Worm (Caenorhabditis elegans): ENCODE measurements around the gene ltd-1.

The ltd-1 gene

DNA sequence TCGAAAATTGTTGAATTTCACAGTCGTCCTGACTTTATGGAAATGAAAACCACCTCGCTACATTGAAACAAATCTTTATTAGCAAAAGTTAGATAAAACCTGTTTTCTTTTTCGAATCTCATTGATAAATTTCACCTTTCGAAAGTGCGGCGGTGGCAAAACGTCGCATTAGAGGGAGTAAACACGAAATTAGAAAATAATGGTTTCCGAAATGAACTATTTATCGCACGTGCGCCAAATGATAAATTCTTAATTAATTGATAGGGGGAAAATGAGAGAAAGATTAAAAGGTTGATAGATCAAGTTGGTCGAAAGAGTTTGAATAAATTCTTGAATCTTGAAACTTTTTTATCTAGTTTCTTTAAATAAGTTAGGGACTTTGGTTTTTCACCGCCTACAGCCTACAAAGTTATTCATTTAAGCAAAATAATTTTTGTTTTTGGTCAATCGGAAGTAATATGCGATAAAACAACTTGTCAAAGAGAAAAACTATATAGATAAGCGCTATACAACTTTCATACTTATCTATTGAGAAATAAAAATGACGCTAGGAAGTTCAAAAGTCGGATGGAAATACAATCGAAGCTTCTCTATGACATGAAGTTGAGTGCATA is 21.4 kb downstream of the ltd-1 start:
- TF ChIP-seq unc-62 (GFP tag; optimal IDR thresholded peaks at IDR 0.05), result no peak

ce11 chrII:8065985-8066384 is 26.6 kb downstream of the ltd-1 start, which contains the start of gene pdha-1:
pdha-1 (plus strand) TSS chrII:8066285.
- TF ChIP-seq unc-62 (GFP tag; optimal IDR thresholded peaks at IDR 0.05), result no peak

- TF ChIP-seq unc-62 (GFP tag; optimal IDR thresholded peaks at IDR 0.05), result no peak
Observed at ce11 chrII:8062334-8062791, 30.2 kb downstream of the ltd-1 start, which contains the start of gene ufd-2. ufd-2 (plus strand) TSS chrII:8062741.

DNA sequence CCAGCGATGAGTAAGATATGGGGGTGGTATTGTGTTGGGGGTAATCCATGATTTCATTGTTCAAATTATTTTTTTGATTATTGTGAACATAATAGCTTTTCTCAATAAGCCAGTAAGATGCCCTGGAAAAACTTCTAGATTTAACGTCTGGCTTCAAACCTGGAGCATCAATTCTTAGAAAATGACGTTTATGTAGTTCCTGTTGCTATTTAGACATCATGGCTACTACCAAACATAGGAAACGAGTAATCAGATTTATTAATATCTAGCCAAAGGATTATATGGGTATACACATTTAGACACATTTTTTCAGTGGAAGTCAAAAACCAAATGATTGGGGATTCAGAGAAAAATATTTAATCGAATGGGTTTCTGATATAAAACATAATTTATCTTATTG is 33.0 kb downstream of the ltd-1 start:
- TF ChIP-seq unc-62 (GFP tag; optimal IDR thresholded peaks at IDR 0.05), result no peak

- no peak for TF ChIP-seq unc-62 (GFP tag; optimal IDR thresholded peaks at IDR 0.05)
Observed at ce11 chrII:8058769-8059168, 33.8 kb downstream of the ltd-1 start, which contains the start of gene T05H10.8. T05H10.8 (plus strand) TSS chrII:8059069.

DNA sequence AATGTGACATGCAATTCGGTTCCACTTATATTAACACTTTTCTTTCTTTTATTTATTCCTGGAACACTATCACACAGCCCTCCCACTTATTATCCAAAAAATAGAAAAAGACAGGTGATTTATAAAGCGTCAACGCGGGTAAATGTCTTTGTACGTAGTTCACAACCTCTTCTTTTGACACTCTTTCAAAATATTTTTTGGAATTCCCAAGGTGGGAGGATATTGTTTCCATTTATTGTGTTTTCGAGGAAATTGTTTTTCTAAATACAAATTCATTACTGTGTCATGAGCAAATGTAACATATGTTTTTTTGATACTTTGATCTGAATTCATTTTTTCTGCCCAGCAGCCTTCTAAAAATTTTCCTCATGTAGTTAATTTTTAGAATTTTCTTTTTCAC is 34.6 kb downstream of the ltd-1 start:
- TF ChIP-seq unc-62 (GFP tag; optimal IDR thresholded peaks at IDR 0.05), result no peak

ce11 chrII:8052850-8053249 is 39.7 kb downstream of the ltd-1 start, which contains the start of gene T05H10.4:
T05H10.4 (plus strand) TSS chrII:8053150.
- TF ChIP-seq unc-62 (GFP tag; optimal IDR thresholded peaks at IDR 0.05), result no peak

- no peak for TF ChIP-seq unc-62 (GFP tag; optimal IDR thresholded peaks at IDR 0.05)
Observed at ce11 chrII:8052172-8052571, 40.4 kb downstream of the ltd-1 start.

DNA sequence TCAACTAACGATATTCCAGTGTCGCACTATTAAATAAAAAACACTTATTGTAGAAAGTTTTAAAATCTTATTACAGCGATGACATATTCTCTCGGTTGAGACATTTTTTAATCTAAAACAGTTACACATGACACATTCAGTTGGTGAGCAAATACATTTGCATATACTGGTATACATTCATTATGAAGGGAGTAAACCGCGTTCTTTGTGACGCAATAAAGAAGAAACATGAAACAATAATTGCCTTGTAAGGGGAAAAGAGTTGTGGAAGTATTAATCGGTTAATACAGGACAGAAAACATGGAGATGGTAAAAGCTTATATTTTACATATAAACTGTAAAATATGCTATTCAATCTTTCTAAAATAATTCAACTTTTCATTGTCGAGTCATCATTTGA is 41.2 kb downstream of the ltd-1 start:
- no peak for TF ChIP-seq unc-62 (GFP tag; optimal IDR thresholded peaks at IDR 0.05)

DNA sequence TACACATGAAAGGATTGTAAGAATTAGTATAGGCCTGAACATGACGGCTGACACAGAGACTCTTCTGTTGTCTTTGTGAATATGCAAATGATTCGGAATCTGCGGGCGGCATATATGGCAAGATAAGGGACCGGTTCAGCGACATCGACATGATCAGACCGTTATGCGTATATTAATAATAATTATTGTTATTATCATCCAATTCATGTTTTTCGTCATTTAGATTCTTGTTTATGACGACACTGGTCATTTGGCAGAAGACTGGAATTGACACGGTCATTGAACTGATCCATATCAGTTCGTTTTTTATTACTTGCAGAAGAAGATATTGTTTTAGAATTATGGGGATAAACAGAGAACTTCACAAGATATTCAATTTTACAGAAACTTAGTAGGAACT is 42.1 kb downstream of the ltd-1 start, which contains the start of gene mtre-1:
Gene mtre-1, minus strand, starts transcription at position 101 of the 400 bp plus-strand sequence.
- no peak for TF ChIP-seq unc-62 (GFP tag; optimal IDR thresholded peaks at IDR 0.05)

- no peak for TF ChIP-seq unc-62 (GFP tag; optimal IDR thresholded peaks at IDR 0.05)
Observed at ce11 chrII:8047264-8047663, 45.3 kb downstream of the ltd-1 start, which contains the start of gene apn-1. apn-1 (plus strand) TSS chrII:8047564.

DNA sequence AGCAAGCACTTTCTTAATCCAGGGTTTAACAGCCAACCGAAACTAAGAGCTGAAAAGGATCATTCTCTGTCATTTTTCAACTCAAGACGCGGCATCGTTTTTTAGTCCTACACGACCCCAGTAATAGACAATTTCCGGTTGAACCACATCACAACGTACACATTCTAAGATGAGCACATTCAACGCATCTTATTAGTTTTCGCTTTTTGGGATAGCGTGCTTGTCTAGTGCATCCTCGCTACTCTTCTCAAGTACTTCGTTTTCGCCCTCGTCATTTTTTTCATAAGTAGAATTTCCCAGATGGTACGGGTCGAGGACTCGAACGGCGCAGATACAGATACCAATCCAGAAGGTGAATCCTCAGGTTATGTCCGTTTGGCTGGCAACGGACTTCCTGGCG is 50.3 kb downstream of the ltd-1 start, which contains the start of gene T05H10.1:
Gene T05H10.1, plus strand, starts transcription at position 301 of the 400 bp plus-strand sequence.
- TF ChIP-seq unc-62 (GFP tag; optimal IDR thresholded peaks at IDR 0.05), result no peak

DNA sequence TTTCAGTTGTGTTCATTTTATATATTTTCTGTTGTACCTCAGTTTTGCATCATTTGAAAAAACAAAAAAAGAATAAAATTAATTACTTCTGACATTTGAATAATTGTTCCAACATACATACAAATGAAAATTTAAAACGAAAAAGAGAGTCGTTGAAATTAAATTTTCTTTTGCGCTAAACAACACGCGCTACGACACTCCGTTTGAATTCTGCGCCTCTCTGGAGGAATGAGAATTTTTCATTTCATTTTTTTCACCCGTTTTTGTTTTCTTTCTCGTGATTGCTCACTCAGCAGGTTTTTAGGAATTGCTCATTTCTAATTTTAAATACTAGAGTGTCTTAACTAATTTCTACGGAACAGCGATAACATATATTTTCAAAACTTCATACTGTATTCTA is 50.9 kb downstream of the ltd-1 start:
- TF ChIP-seq unc-62 (GFP tag; optimal IDR thresholded peaks at IDR 0.05), result no peak

DNA sequence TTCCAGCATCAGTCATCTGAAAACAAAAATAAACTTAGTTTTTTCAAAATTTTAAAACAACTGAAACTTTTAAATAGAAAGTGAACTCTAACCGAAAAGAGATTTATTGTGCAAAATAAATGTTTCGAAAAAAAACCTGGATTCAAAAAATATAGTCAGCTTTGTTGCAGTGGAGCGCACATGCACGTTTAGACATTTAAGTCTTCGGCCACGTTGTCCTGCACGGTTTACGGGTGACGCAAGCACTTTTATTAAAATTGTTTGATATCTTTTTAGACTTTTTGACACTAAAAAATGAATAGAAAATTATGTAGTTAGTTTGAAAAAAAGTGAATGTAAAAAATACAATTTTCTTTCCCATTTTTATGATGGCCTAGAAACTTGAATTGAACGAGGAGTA is 53.1 kb downstream of the ltd-1 start, which contains the start of the genes ubh-4 and algn-6:
Gene ubh-4, minus strand, starts transcription at position 182 of the 400 bp plus-strand sequence.
Gene algn-6, plus strand, starts transcription at position 387 of the 400 bp plus-strand sequence.
- no peak for TF ChIP-seq unc-62 (GFP tag; optimal IDR thresholded peaks at IDR 0.05)

Measured in whole organism, dauer.